Fruit fly (Drosophila melanogaster) whole organism, embryonic: ENCODE measurements around the gene CG4404.

Experiments
- Awh ChIP-seq: fragments of 200-800 bp; sonication (Bioruptor generic); IDR thresholded peaks from 2 replicates; pipeline ENCODE4, ENCODE4 v1.3.6; 2022; ENCODE audit warnings: missing biosample characterization, missing genetic modification characterization
- CG11723 ChIP-seq: fragments of 200-800 bp; sonication (Bioruptor generic); optimal IDR thresholded peaks from 2 replicates; lab custom pipeline; 2017; ENCODE audit warnings: missing biosample characterization, mild to moderate bottlenecking, missing genetic modification characterization
- CG12155 ChIP-seq: fragments of 200-800 bp; sonication (Bioruptor generic); optimal IDR thresholded peaks from 3 replicates; lab custom pipeline; 2016; ENCODE audit warnings: missing biosample characterization, missing genetic modification characterization
- CG13287 ChIP-seq: fragments of 200-800 bp; sonication (Bioruptor generic); IDR thresholded peaks from 2 replicates; pipeline ENCODE4 v1.3.6; 2022; ENCODE audit warnings: missing biosample characterization, missing genetic modification characterization; ENCODE audit not compliant: partially characterized antibody
- CG13775 ChIP-seq: fragments of 200-800 bp; sonication (Bioruptor generic); optimal IDR thresholded peaks from 3 replicates; lab custom pipeline; 2017; ENCODE audit warnings: missing biosample characterization, mild to moderate bottlenecking, missing genetic modification characterization
- CG14710 ChIP-seq: fragments of 200-800 bp; sonication (Bioruptor generic); optimal IDR thresholded peaks from 3 replicates; lab custom pipeline; 2019; ENCODE audit warnings: missing biosample characterization, mild to moderate bottlenecking, missing genetic modification characterization, moderate library complexity
- CG16779 ChIP-seq: fragments of 200-800 bp; sonication (Bioruptor generic); IDR thresholded peaks from 2 replicates; pipeline ENCODE4 v1.3.6; 2022; ENCODE audit warnings: missing biosample characterization, missing genetic modification characterization
- CG16813 ChIP-seq: fragments of 200-800 bp; sonication (Bioruptor generic); IDR thresholded peaks from 3 replicates; pipeline ENCODE4 v1.3.6; 2022; ENCODE audit warnings: missing biosample characterization, missing genetic modification characterization; ENCODE audit not compliant: partially characterized antibody
- CG31441 ChIP-seq: fragments of 200-800 bp; sonication (Bioruptor generic); IDR thresholded peaks from 2 replicates; pipeline ENCODE4 v1.3.6; 2022; ENCODE audit warnings: missing biosample characterization, missing genetic modification characterization
- CG6175 ChIP-seq: fragments of 200-800 bp; sonication (Bioruptor generic); IDR thresholded peaks from 3 replicates; pipeline ENCODE4 v1.3.6; 2022; ENCODE audit warnings: missing biosample characterization, missing genetic modification characterization
- CG6272 ChIP-seq: fragments of 200-800 bp; sonication (Bioruptor generic); IDR thresholded peaks from 2 replicates; pipeline ENCODE4 v1.3.6; 2022; ENCODE audit warnings: missing biosample characterization, missing genetic modification characterization
- CG6683 ChIP-seq: fragments of 200-800 bp; sonication (Bioruptor generic); optimal IDR thresholded peaks from 2 replicates; lab custom pipeline; 2017; ENCODE audit warnings: missing biosample characterization, mild to moderate bottlenecking, missing genetic modification characterization, missing genetic modification reagents
- CG6791 ChIP-seq: fragments of 200-800 bp; sonication (Bioruptor generic); IDR thresholded peaks from 3 replicates; pipeline ENCODE4 v1.3.6; 2022; ENCODE audit warnings: missing biosample characterization, missing genetic modification characterization; ENCODE audit not compliant: partially characterized antibody
- CG8290 ChIP-seq, 3 experiments: fragments of 200-800 bp; sonication (Bioruptor generic); optimal IDR thresholded peaks; 2 replicates each; lab custom pipeline; 2016 to 2019; ENCODE audit warnings: missing biosample characterization in 3 of 3, missing genetic modification characterization in 3 of 3, mild to moderate bottlenecking in 2 of 3, moderate library complexity in 1 of 3
- CG8359 ChIP-seq: fragments of 200-800 bp; sonication (Bioruptor generic); optimal IDR thresholded peaks from 2 replicates; lab custom pipeline; 2017; ENCODE audit warnings: missing biosample characterization, mild to moderate bottlenecking, missing genetic modification characterization, borderline replicate concordance
- D ChIP-seq, 2 experiments: fragments of 200-800 bp in 1 of 2; fragments of >200 bp in 1 of 2; sonication (Bioruptor generic) in 1 of 2; optimal IDR thresholded peaks; 2 replicates in 1 of 2; 3 replicates in 1 of 2; lab custom pipeline; 2017; ENCODE audit warnings: mild to moderate bottlenecking in 1 of 2, missing biosample characterization in 1 of 2, missing genetic modification characterization in 1 of 2, missing genetic modification reagents in 1 of 2
- D19A ChIP-seq: fragments of 200-800 bp; optimal IDR thresholded peaks from 3 replicates; lab custom pipeline; 2019; ENCODE audit warnings: missing biosample characterization, mild to moderate bottlenecking, missing genetic modification characterization, moderate library complexity
- D19B ChIP-seq: fragments of 200-800 bp; sonication (Bioruptor generic); optimal IDR thresholded peaks from 2 replicates; lab custom pipeline; 2017; ENCODE audit warnings: missing biosample characterization, mild to moderate bottlenecking, missing genetic modification characterization
- Dbx ChIP-seq: fragments of 200-800 bp; sonication (Bioruptor generic); IDR thresholded peaks from 3 replicates; pipeline ENCODE4 v1.3.6; 2022; ENCODE audit warnings: missing biosample characterization, missing genetic modification characterization
- Dip3 ChIP-seq: fragments of 200-800 bp; sonication (Bioruptor generic); optimal IDR thresholded peaks from 3 replicates; lab custom pipeline; 2016; ENCODE audit warnings: missing biosample characterization, missing genetic modification characterization
- Gsc ChIP-seq: fragments of 200-800 bp; sonication (Bioruptor generic); IDR thresholded peaks from 2 replicates; pipeline ENCODE4 v1.3.6; 2022; ENCODE audit warnings: missing biosample characterization, missing genetic modification characterization
- HLH4C ChIP-seq: fragments of 200-800 bp; sonication (Bioruptor generic); IDR thresholded peaks from 3 replicates; pipeline ENCODE4 v1.3.6; 2022; ENCODE audit warnings: missing biosample characterization, missing genetic modification characterization; ENCODE audit not compliant: partially characterized antibody
- HLHmδ ChIP-seq: fragments of 200-800 bp; sonication (Bioruptor generic); optimal IDR thresholded peaks from 2 replicates; lab custom pipeline; 2018; ENCODE audit warnings: missing biosample characterization, mild to moderate bottlenecking, missing genetic modification characterization, moderate library complexity
- Hr3 ChIP-seq: fragments of 200-800 bp; sonication (Bioruptor generic); optimal IDR thresholded peaks from 3 replicates; lab custom pipeline; 2016; ENCODE audit warnings: missing biosample characterization, missing genetic modification characterization
- Jarid2 ChIP-seq: fragments of 200-800 bp; sonication (Bioruptor generic); optimal IDR thresholded peaks from 3 replicates; lab custom pipeline; 2017; ENCODE audit warnings: mild to moderate bottlenecking, missing biosample characterization, missing genetic modification reagents, missing genetic modification characterization
- Kr ChIP-seq: fragments of 200-800 bp; sonication (Bioruptor generic); optimal IDR thresholded peaks from 2 replicates; lab custom pipeline; 2017; ENCODE audit warnings: missing biosample characterization, mild to moderate bottlenecking, missing genetic modification characterization
- MBD-R2 ChIP-seq: fragments of 200-800 bp; sonication (Bioruptor generic); IDR thresholded peaks from 2 replicates; pipeline ENCODE4 v1.3.6; 2022; ENCODE audit warnings: missing biosample characterization, missing genetic modification characterization
- MTF-1 ChIP-seq: fragments of 200-800 bp; sonication (Bioruptor generic); optimal IDR thresholded peaks from 2 replicates; lab custom pipeline; 2018; ENCODE audit warnings: missing biosample characterization, mild to moderate bottlenecking, missing genetic modification characterization, borderline replicate concordance
- Mad ChIP-seq: fragments of 200-800 bp; sonication (Bioruptor generic); optimal IDR thresholded peaks from 2 replicates; lab custom pipeline; 2016; ENCODE audit warnings: missing biosample characterization, missing genetic modification characterization
- Oli ChIP-seq: fragments of 200-800 bp; sonication (Bioruptor generic); optimal IDR thresholded peaks from 2 replicates; lab custom pipeline; 2018; ENCODE audit warnings: missing biosample characterization, mild to moderate bottlenecking, missing genetic modification characterization, moderate library complexity
- Ravus ChIP-seq: fragments of 200-800 bp; sonication (Bioruptor generic); IDR thresholded peaks from 2 replicates; pipeline ENCODE4 v1.3.6; 2022; ENCODE audit warnings: missing biosample characterization, missing genetic modification characterization
- Side ChIP-seq: fragments of 200-800 bp; sonication (Bioruptor generic); optimal IDR thresholded peaks from 2 replicates; lab custom pipeline; 2016; ENCODE audit warnings: missing biosample characterization, missing genetic modification characterization
- Sry-β ChIP-seq: fragments of 200-800 bp; sonication (Bioruptor generic); optimal IDR thresholded peaks from 2 replicates; lab custom pipeline; 2018; ENCODE audit warnings: missing biosample characterization, mild to moderate bottlenecking, missing genetic modification characterization, moderate library complexity
- Xbp1 ChIP-seq: fragments of 200-800 bp; sonication (Bioruptor generic); optimal IDR thresholded peaks from 3 replicates; lab custom pipeline; 2016; ENCODE audit warnings: missing biosample characterization, mild to moderate bottlenecking, missing genetic modification characterization
- ap ChIP-seq: fragments of 200-800 bp; sonication (Bioruptor generic); IDR thresholded peaks from 2 replicates; pipeline ENCODE4 v1.3.6; 2022; ENCODE audit warnings: missing biosample characterization, missing genetic modification characterization
- az2 ChIP-seq: fragments of 200-800 bp; sonication (Bioruptor generic); optimal IDR thresholded peaks from 3 replicates; lab custom pipeline; 2016; ENCODE audit warnings: missing biosample characterization, missing genetic modification characterization
- bbx ChIP-seq: fragments of 200-800 bp; sonication (Bioruptor generic); IDR thresholded peaks from 2 replicates; pipeline ENCODE4 v1.3.6; 2022; ENCODE audit warnings: missing biosample characterization, missing genetic modification characterization; ENCODE audit not compliant: partially characterized antibody
- ci ChIP-seq: fragments of 200-800 bp; sonication (Bioruptor generic); IDR thresholded peaks from 3 replicates; pipeline ENCODE4 v1.3.6; 2022; ENCODE audit warnings: missing biosample characterization, missing genetic modification characterization
- dmrt11E ChIP-seq: fragments of 200-800 bp; sonication (Bioruptor generic); optimal IDR thresholded peaks from 3 replicates; lab custom pipeline; 2018; ENCODE audit warnings: missing biosample characterization, mild to moderate bottlenecking, missing genetic modification characterization, moderate library complexity
- fd96Cb ChIP-seq: fragments of 200-800 bp; sonication (Bioruptor generic); optimal IDR thresholded peaks from 2 replicates; lab custom pipeline; 2018; ENCODE audit warnings: missing biosample characterization, mild to moderate bottlenecking, missing genetic modification characterization, moderate library complexity
- gfzf ChIP-seq: fragments of 200-800 bp; sonication (Bioruptor generic); optimal IDR thresholded peaks from 2 replicates; lab custom pipeline; 2016; ENCODE audit warnings: missing biosample characterization, mild to moderate bottlenecking, missing genetic modification characterization, moderate library complexity
- lmd ChIP-seq: fragments of 200-800 bp; sonication (Bioruptor generic); IDR thresholded peaks from 2 replicates; pipeline ENCODE4 v1.3.6; 2022; ENCODE audit warnings: missing biosample characterization, missing genetic modification characterization
- lola ChIP-seq, 3 experiments: fragments of >200 bp in 2 of 3; fragments of 200-800 bp in 1 of 3; sonication (Bioruptor generic) in 1 of 3; optimal IDR thresholded peaks; 2 replicates each; lab custom pipeline; 2017 to 2019; ENCODE audit warnings: missing biosample characterization in 3 of 3, missing genetic modification characterization in 3 of 3, mild to moderate bottlenecking in 1 of 3, moderate library complexity in 1 of 3
- sna ChIP-seq: fragments of 200-800 bp; sonication (Bioruptor generic); IDR thresholded peaks from 2 replicates; pipeline ENCODE4 v1.3.6; 2022; ENCODE audit warnings: missing biosample characterization, missing genetic modification characterization; ENCODE audit not compliant: partially characterized antibody
- sob ChIP-seq: fragments of 200-800 bp; sonication (Bioruptor generic); IDR thresholded peaks from 2 replicates; pipeline ENCODE4 v1.3.6; 2022; ENCODE audit warnings: missing biosample characterization, missing genetic modification characterization
- sqz ChIP-seq: fragments of 200-800 bp; sonication (Bioruptor generic); optimal IDR thresholded peaks from 3 replicates; lab custom pipeline; 2018; ENCODE audit warnings: missing biosample characterization, mild to moderate bottlenecking, missing genetic modification characterization
- unpg ChIP-seq: fragments of 200-800 bp; sonication (Bioruptor generic); optimal IDR thresholded peaks from 3 replicates; lab custom pipeline; 2018; ENCODE audit warnings: missing biosample characterization, mild to moderate bottlenecking, missing genetic modification characterization, moderate library complexity
- vfl ChIP-seq: fragments of 200-800 bp; sonication (Bioruptor generic); optimal IDR thresholded peaks from 2 replicates; lab custom pipeline; 2016; ENCODE audit warnings: missing biosample characterization, missing genetic modification characterization
- zfh1 ChIP-seq: fragments of 200-800 bp; sonication (Bioruptor generic); IDR thresholded peaks from 3 replicates; pipeline ENCODE4 v1.3.6; 2022; ENCODE audit warnings: missing biosample characterization, missing genetic modification characterization

Gene CG4404

DNA sequence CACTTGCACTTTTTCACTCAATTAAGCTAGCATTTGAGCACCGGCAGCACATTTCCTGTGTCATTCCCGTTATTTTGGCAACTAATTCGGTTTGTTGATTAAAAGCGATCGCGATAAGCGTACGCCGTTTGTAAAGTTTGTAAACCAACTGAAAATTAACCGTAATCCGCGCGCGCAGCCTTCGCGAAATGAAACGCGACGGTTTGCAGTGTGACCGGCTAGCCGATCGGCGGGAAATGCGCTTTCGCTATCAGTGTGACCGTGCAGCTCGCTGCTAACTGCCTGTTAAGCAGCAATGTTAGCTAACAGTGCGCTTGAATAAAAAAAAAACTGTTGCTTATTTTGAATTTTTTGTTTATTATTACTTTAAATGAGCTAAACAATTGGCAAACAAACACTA is 8.7 kb downstream of the CG4404 start, which contains the start of gene Pde9 (continued):
- TF ChIP-seq az2 (GFP tag; lab: Kevin White, UChicago) (no peak), gfzf (GFP tag; lab: Kevin White, UChicago) (peak; percentile 73), CG8359 (GFP tag; lab: Kevin White, UChicago) (no peak), fd96Cb (no peak), D (optimal IDR thresholded peaks at IDR 0.05; lab: Kevin White, UChicago) (no peak), D (GFP tag; optimal IDR thresholded peaks at IDR 0.05; lab: Kevin White, UChicago) (no peak), Mad (no peak), D19A (tag; lab: Kevin White, UChicago) (no peak), ap (no peak), ci (GFP tag; lab: Robert Waterston, UW) (peak; percentile 22; the same call in 1 of the 3 replicates), CG14710 (tag; lab: Kevin White, UChicago) (peak; percentile 8), bbx (GFP tag; lab: Robert Waterston, UW) (peak; percentile 25), CG13287 (GFP tag; lab: Robert Waterston, UW) (peak; percentile 43; the same call in 1 of the 2 replicates), Awh (GFP tag; lab: Robert Waterston, UW) (no peak), Oli (tag; lab: Kevin White, UChicago) (no peak), CG6272 (GFP tag; lab: Robert Waterston, UW) (no peak), Xbp1 (GFP tag; lab: Kevin White, UChicago) (no peak), Dip3 (GFP tag; lab: Kevin White, UChicago) (no peak), Dbx (GFP tag; lab: Robert Waterston, UW) (no peak), Kr (no peak), CG11723 (no peak), sna (GFP tag; lab: Robert Waterston, UW) (no peak), dmrt11E (tag; lab: Kevin White, UChicago) (no peak), lmd (GFP tag; lab: Robert Waterston, UW) (no peak), HLHmδ (GFP tag; lab: Kevin White, UChicago) (peak; percentile 43), sqz (GFP tag; lab: Kevin White, UChicago) (no peak), zfh1 (GFP tag; lab: Robert Waterston, UW) (no peak), Jarid2 (GFP tag; lab: Kevin White, UChicago) (peak; percentile 51), Ravus (GFP tag; lab: Robert Waterston, UW) (no peak), Sry-β (GFP tag; lab: Kevin White, UChicago) (no peak), Side (GFP tag; lab: Kevin White, UChicago) (no peak), CG6791 (GFP tag; lab: Robert Waterston, UW) (peak; percentile 53; the same call in 2 of the 3 replicates), CG16813 (GFP tag; lab: Robert Waterston, UW) (0 out of 3 replicates have a peak, but pooled peaks have one; percentile 10), unpg (GFP tag; lab: Kevin White, UChicago) (no peak), CG12155 (GFP tag; lab: Kevin White, UChicago) (no peak), CG6683 (no peak), CG31441 (GFP tag; lab: Robert Waterston, UW) (no peak), CG13775 (GFP tag; lab: Kevin White, UChicago) (no peak), lola (GFP tag; optimal IDR thresholded peaks at IDR 0.05; lab: Kevin White, UChicago) (no peak), Hr3 (GFP tag; lab: Kevin White, UChicago) (no peak), Gsc (GFP tag; lab: Robert Waterston, UW) (no peak), D19B (GFP tag; lab: Kevin White, UChicago) (no peak), CG16779 (GFP tag; lab: Robert Waterston, UW) (no peak), CG8290 (GFP tag; optimal IDR thresholded peaks at IDR 0.05; lab: Kevin White, UChicago) (no peak), CG8290 (tag; optimal IDR thresholded peaks at IDR 0.05; lab: Kevin White, UChicago) (peak in 1 of 2 experiments; percentile 44), MBD-R2 (peak; percentile 54), sob (GFP tag; lab: Robert Waterston, UW) (no peak), vfl (GFP tag; lab: Kevin White, UChicago) (no peak), CG6175 (GFP tag; lab: Robert Waterston, UW) (no peak), MTF-1 (GFP tag; lab: Kevin White, UChicago) (no peak), HLH4C (GFP tag; lab: Robert Waterston, UW) (no peak)
